Worm (Caenorhabditis elegans): Measurements from ENCODE around the gene pxmp-4.

DNA sequence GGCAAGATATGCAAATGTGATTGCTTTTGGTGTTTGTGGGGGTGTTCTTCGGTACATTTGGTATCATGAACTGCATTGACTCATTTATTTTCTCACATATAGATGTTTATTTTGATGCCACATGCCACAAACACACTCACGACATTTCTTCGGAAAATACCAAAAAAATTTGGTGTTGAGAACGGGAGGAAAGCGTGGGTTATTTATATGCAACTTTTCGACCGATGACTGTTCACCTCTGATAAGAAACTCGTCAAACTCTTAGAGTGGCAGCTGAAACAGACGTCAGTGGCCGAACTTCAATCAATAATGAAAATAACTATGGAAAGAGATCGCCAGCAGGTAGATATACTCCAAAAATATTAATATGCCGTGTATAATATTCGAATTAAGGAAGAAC is 41.4 kb upstream of the pxmp-4 start:
- no peak for TF ChIP-seq med-1 (GFP tag; optimal IDR thresholded peaks at IDR 0.05; ENCODE audit: insufficient read depth)
- TF ChIP-seq cog-1 (tag; optimal IDR thresholded peaks at IDR 0.05) = no peak

Data from whole organism, midembryonic.